Worm (Caenorhabditis elegans) whole organism, midembryonic: ENCODE results near the gene F57C7.4.

Experiments used
- T22C8.4 ChIP-seq: fragments of 200-800 bp; sonication (Bioruptor generic); IDR thresholded peaks from 2 replicates; pipeline ENCODE4 v1.3.6; 2022; ENCODE audit warnings: missing genetic modification characterization, missing compliant biosample characterization
- cog-1 ChIP-seq: sonication (generic microtip); optimal IDR thresholded peaks from 2 replicates; lab custom pipeline; 2016; ENCODE audit warnings: missing genetic modification characterization, missing compliant biosample characterization
- flt-1 ChIP-seq: fragments of 200-800 bp; sonication (Bioruptor generic); IDR thresholded peaks from 2 replicates; pipeline ENCODE4 v1.3.6; 2022; ENCODE audit warnings: missing genetic modification characterization, missing compliant biosample characterization
- klf-2 ChIP-seq: fragments of 200-800 bp; sonication (Bioruptor generic); conservative IDR thresholded peaks from 2 replicates; pipeline ENCODE4 v1.3.6; 2022; ENCODE audit warnings: missing genetic modification reagents, missing genetic modification characterization, missing compliant biosample characterization
- ref-1 ChIP-seq: fragments of 200-800 bp; sonication (Bioruptor generic); conservative IDR thresholded peaks from 2 replicates; pipeline ENCODE4 v1.3.6; 2022; ENCODE audit warnings: missing genetic modification reagents, missing genetic modification characterization, missing compliant biosample characterization
- tab-1 ChIP-seq: fragments of 200-800 bp; sonication (Bioruptor generic); IDR thresholded peaks from 2 replicates; pipeline ENCODE4 v1.3.6; 2022; ENCODE audit warnings: missing genetic modification characterization, missing compliant biosample characterization
- ztf-29 ChIP-seq: fragments of 200-800 bp; sonication (Bioruptor generic); IDR thresholded peaks from 2 replicates; pipeline ENCODE4 v1.3.6; 2022; ENCODE audit warnings: missing genetic modification reagents, missing genetic modification characterization, missing compliant biosample characterization

ce11 chrX:10556764-10557163 lies 32.6 kb downstream of the F57C7.4 start:
- TF ChIP-seq flt-1 (GFP tag; lab: Robert Waterston, UW) (no peak), T22C8.4 (GFP tag; lab: Robert Waterston, UW) (no peak), cog-1 (tag; lab: Kevin White, UChicago) (no peak), tab-1 (GFP tag; lab: Robert Waterston, UW) (no peak), klf-2 (no peak), ref-1 (GFP tag; lab: Robert Waterston, UW) (no peak), ztf-29 (no peak)
